Worm (Caenorhabditis elegans): ENCODE results near the gene slc-46A.

Gene slc-46A

ce11 chrIV:5317106-5317505 lies 1.9 kb upstream of the slc-46A start (continued):
- TF ChIP-seq ceh-63 (GFP tag; optimal IDR thresholded peaks at IDR 0.05) (no peak), nhr-20 (tag; optimal IDR thresholded peaks at IDR 0.05) (peak; percentile 66), C16A3.4 (tag; optimal IDR thresholded peaks at IDR 0.05) (peak; percentile 1), nhr-11 (tag; optimal IDR thresholded peaks at IDR 0.05) (no peak), hlh-17 (GFP tag; optimal IDR thresholded peaks at IDR 0.05; ENCODE audit: borderline replicate concordance) (no peak), lin-15B (tag; optimal IDR thresholded peaks at IDR 0.05) (no peak), unc-130 (tag; optimal IDR thresholded peaks at IDR 0.05) (no peak), nhr-76 (tag; optimal IDR thresholded peaks at IDR 0.05) (no peak), egl-13 (tag; optimal IDR thresholded peaks at IDR 0.05) (no peak), tlp-1 (tag; optimal IDR thresholded peaks at IDR 0.05) (no peak), isw-1 (GFP tag; IDR thresholded peaks at IDR 0.05) (no peak), tbx-2 (tag; optimal IDR thresholded peaks at IDR 0.05) (peak; percentile 11), egl-27 (tag; optimal IDR thresholded peaks at IDR 0.05) (no peak), nhr-19 (GFP tag; conservative IDR thresholded peaks at IDR 0.05) (peak; percentile 81), zag-1 (tag; optimal IDR thresholded peaks at IDR 0.05) (no peak), blmp-1 (tag; optimal IDR thresholded peaks at IDR 0.05) (no peak), ceh-82 (tag; optimal IDR thresholded peaks at IDR 0.05) (no peak), ets-5 (GFP tag; IDR thresholded peaks at IDR 0.05) (no peak), lin-14 (GFP tag; optimal IDR thresholded peaks at IDR 0.05) (no peak), swsn-7 (tag; optimal IDR thresholded peaks at IDR 0.05) (peak; percentile 51), alr-1 (tag; optimal IDR thresholded peaks at IDR 0.05; ENCODE audit: borderline replicate concordance) (no peak), fkh-10 (GFP tag; optimal IDR thresholded peaks at IDR 0.05) (no peak), nhr-28 (tag; optimal IDR thresholded peaks at IDR 0.05) (no peak), mab-9 (GFP tag; IDR thresholded peaks at IDR 0.05) (peak; percentile 24; the same call in 1 of the 2 replicates), ceh-88 (GFP tag; IDR thresholded peaks at IDR 0.05) (peak; percentile 52), ztf-11 (tag; optimal IDR thresholded peaks at IDR 0.05) (no peak), nhr-71 (tag; optimal IDR thresholded peaks at IDR 0.05) (peak; percentile 70), mep-1 (tag; optimal IDR thresholded peaks at IDR 0.05) (peak; percentile 22), unc-86 (tag; optimal IDR thresholded peaks at IDR 0.05) (no peak), vab-15 (tag; optimal IDR thresholded peaks at IDR 0.05) (no peak), ces-1 (GFP tag; optimal IDR thresholded peaks at IDR 0.05) (no peak), Y116A8C.19 (tag; optimal IDR thresholded peaks at IDR 0.05; ENCODE audit: borderline replicate concordance) (no peak), pax-3 (tag; optimal IDR thresholded peaks at IDR 0.05) (no peak), xbp-1 (tag; optimal IDR thresholded peaks at IDR 0.05) (no peak), snpc-4 (tag; optimal IDR thresholded peaks at IDR 0.05) (peak; percentile 97), nhr-77 (tag; optimal IDR thresholded peaks at IDR 0.05) (no peak), rnt-1 (tag; optimal IDR thresholded peaks at IDR 0.05) (no peak), nhr-12 (tag; optimal IDR thresholded peaks at IDR 0.05) (no peak), dsc-1 (tag; optimal IDR thresholded peaks at IDR 0.05) (no peak), ceh-8 (GFP tag; optimal IDR thresholded peaks at IDR 0.05) (no peak), ama-1 (optimal IDR thresholded peaks at IDR 0.05) (peak; percentile 52), pqm-1 (tag; optimal IDR thresholded peaks at IDR 0.05) (no peak), fos-1 (tag; optimal IDR thresholded peaks at IDR 0.05) (peak; percentile 56), C04F5.9 (tag; optimal IDR thresholded peaks at IDR 0.05) (no peak), irx-1 (tag; optimal IDR thresholded peaks at IDR 0.05) (no peak), lin-39 (tag; optimal IDR thresholded peaks at IDR 0.05) (peak; percentile 38), unc-62 (GFP tag; optimal IDR thresholded peaks at IDR 0.05) (no peak), grh-1 (GFP tag; IDR thresholded peaks at IDR 0.05) (peak; percentile 64; the same call in 1 of the 2 replicates), C34B4.2 (tag; optimal IDR thresholded peaks at IDR 0.05) (no peak), sup-37 (GFP tag; optimal IDR thresholded peaks at IDR 0.05) (no peak), F16B12.6 (tag; optimal IDR thresholded peaks at IDR 0.05) (no peak), hlh-4 (tag; optimal IDR thresholded peaks at IDR 0.05) (no peak), skn-1 (tag; optimal IDR thresholded peaks at IDR 0.05) (no peak), ceh-90 (tag; optimal IDR thresholded peaks at IDR 0.05) (no peak), aha-1 (tag; optimal IDR thresholded peaks at IDR 0.05) (no peak)

Data from whole organism, L1 larva.